Fruit fly (Drosophila melanogaster) whole organism, embryonic: ENCODE measurements around the gene ph-d.

Experiments
- BEAF-32 ChIP-seq: fragments of 200-800 bp; sonication (Bioruptor generic); optimal IDR thresholded peaks from 3 replicates; lab custom pipeline; 2017; ENCODE audit warnings: missing biosample characterization, missing genetic modification characterization, mild to moderate bottlenecking, moderate library complexity, missing genetic modification reagents
- Blimp-1 ChIP-seq: fragments of 200-800 bp; sonication (Bioruptor generic); optimal IDR thresholded peaks from 3 replicates; lab custom pipeline; 2018; ENCODE audit warnings: missing biosample characterization, missing genetic modification characterization, mild to moderate bottlenecking, moderate library complexity, missing genetic modification reagents
- CG10267 ChIP-seq: fragments of 200-800 bp; sonication (Bioruptor generic); optimal IDR thresholded peaks from 2 replicates; lab custom pipeline; 2018; ENCODE audit warnings: missing biosample characterization, mild to moderate bottlenecking, missing genetic modification characterization, moderate library complexity
- CG13287 ChIP-seq: fragments of 200-800 bp; sonication (Bioruptor generic); IDR thresholded peaks from 2 replicates; pipeline ENCODE4 v1.3.6; 2022; ENCODE audit warnings: missing biosample characterization, missing genetic modification characterization; ENCODE audit not compliant: partially characterized antibody
- CG13424 ChIP-seq: fragments of 200-800 bp; sonication (Bioruptor generic); optimal IDR thresholded peaks from 2 replicates; lab custom pipeline; 2019; ENCODE audit warnings: missing biosample characterization, mild to moderate bottlenecking, missing genetic modification characterization, moderate library complexity
- CG14441 ChIP-seq: fragments of 200-800 bp; sonication (Bioruptor generic); IDR thresholded peaks from 2 replicates; pipeline ENCODE4 v1.3.6; 2022; ENCODE audit warnings: missing biosample characterization, missing genetic modification characterization
- CG14710 ChIP-seq: fragments of 200-800 bp; sonication (Bioruptor generic); optimal IDR thresholded peaks from 3 replicates; lab custom pipeline; 2019; ENCODE audit warnings: missing biosample characterization, mild to moderate bottlenecking, missing genetic modification characterization, moderate library complexity
- CG15514 ChIP-seq: fragments of 200-800 bp; sonication (Bioruptor generic); optimal IDR thresholded peaks from 3 replicates; lab custom pipeline; 2017; ENCODE audit warnings: missing biosample characterization, missing genetic modification characterization, mild to moderate bottlenecking, moderate library complexity, missing genetic modification reagents
- CG1603 ChIP-seq: fragments of 200-800 bp; sonication (Bioruptor generic); optimal IDR thresholded peaks from 2 replicates; lab custom pipeline; 2019; ENCODE audit warnings: missing biosample characterization, mild to moderate bottlenecking, missing genetic modification characterization, moderate library complexity
- CG18262 ChIP-seq: fragments of 200-800 bp; optimal IDR thresholded peaks from 3 replicates; lab custom pipeline; 2019; ENCODE audit warnings: missing biosample characterization, mild to moderate bottlenecking, missing genetic modification characterization, moderate library complexity
- CG2199 ChIP-seq: fragments of 200-800 bp; sonication (Bioruptor generic); IDR thresholded peaks from 3 replicates; pipeline ENCODE4 v1.3.6; 2022; ENCODE audit warnings: missing biosample characterization, missing genetic modification characterization
- CG2678 ChIP-seq: fragments of 200-800 bp; sonication (Bioruptor generic); optimal IDR thresholded peaks from 3 replicates; lab custom pipeline; 2019; ENCODE audit warnings: missing biosample characterization, mild to moderate bottlenecking, missing genetic modification characterization, moderate library complexity
- CG2712 ChIP-seq: fragments of 200-800 bp; optimal IDR thresholded peaks from 3 replicates; lab custom pipeline; 2019; ENCODE audit warnings: missing biosample characterization, mild to moderate bottlenecking, missing genetic modification characterization, moderate library complexity
- CG31365 ChIP-seq: fragments of 200-800 bp; sonication (Bioruptor generic); optimal IDR thresholded peaks from 2 replicates; lab custom pipeline; 2018; ENCODE audit warnings: missing biosample characterization, mild to moderate bottlenecking, missing genetic modification characterization
- CG31441 ChIP-seq: fragments of 200-800 bp; sonication (Bioruptor generic); IDR thresholded peaks from 2 replicates; pipeline ENCODE4 v1.3.6; 2022; ENCODE audit warnings: missing biosample characterization, missing genetic modification characterization
- CG34376 ChIP-seq: fragments of 200-800 bp; sonication (Bioruptor generic); optimal IDR thresholded peaks from 2 replicates; lab custom pipeline; 2018; ENCODE audit warnings: missing biosample characterization, mild to moderate bottlenecking, missing genetic modification characterization
- CG4424 ChIP-seq: fragments of 200-800 bp; sonication (Bioruptor generic); optimal IDR thresholded peaks from 3 replicates; lab custom pipeline; 2016; ENCODE audit warnings: missing biosample characterization, missing genetic modification characterization
- CG6689 ChIP-seq: fragments of 200-800 bp; sonication (Bioruptor generic); IDR thresholded peaks from 2 replicates; pipeline ENCODE4 v1.3.6; 2022; ENCODE audit warnings: missing biosample characterization, missing genetic modification characterization
- CoRest ChIP-seq: fragments of 200-800 bp; sonication (Bioruptor generic); optimal IDR thresholded peaks from 3 replicates; lab custom pipeline; 2018; ENCODE audit warnings: missing biosample characterization, mild to moderate bottlenecking, missing genetic modification characterization, moderate library complexity
- D19A ChIP-seq: fragments of 200-800 bp; optimal IDR thresholded peaks from 3 replicates; lab custom pipeline; 2019; ENCODE audit warnings: missing biosample characterization, mild to moderate bottlenecking, missing genetic modification characterization, moderate library complexity
- Deaf1 ChIP-seq: fragments of 200-800 bp; optimal IDR thresholded peaks from 3 replicates; lab custom pipeline; 2019; ENCODE audit warnings: missing biosample characterization, mild to moderate bottlenecking, missing genetic modification characterization, moderate library complexity
- Dll ChIP-seq: fragments of 200-800 bp; sonication (Bioruptor generic); IDR thresholded peaks from 4 replicates; pipeline ENCODE4 v1.3.6; 2022; ENCODE audit warnings: missing biosample characterization, missing genetic modification characterization; ENCODE audit not compliant: partially characterized antibody
- Dp ChIP-seq: fragments of 200-800 bp; sonication (Bioruptor generic); optimal IDR thresholded peaks from 2 replicates; lab custom pipeline; 2018; ENCODE audit warnings: missing biosample characterization, mild to moderate bottlenecking, missing genetic modification characterization, moderate library complexity
- E2f2 ChIP-seq: fragments of 200-800 bp; sonication (Bioruptor generic); IDR thresholded peaks from 2 replicates; pipeline ENCODE4 v1.3.6; 2022; ENCODE audit warnings: missing biosample characterization, missing genetic modification characterization
- Fer3 ChIP-seq: fragments of 200-800 bp; sonication (Bioruptor generic); optimal IDR thresholded peaks from 2 replicates; lab custom pipeline; 2018; ENCODE audit warnings: missing biosample characterization, mild to moderate bottlenecking, missing genetic modification characterization, moderate library complexity
- Hr51 ChIP-seq, 2 experiments: fragments of 200-800 bp; sonication (Bioruptor generic); optimal IDR thresholded peaks; 2 replicates in 1 of 2; 3 replicates in 1 of 2; lab custom pipeline; 2016 to 2018; ENCODE audit warnings: missing biosample characterization in 2 of 2, missing genetic modification characterization in 2 of 2, mild to moderate bottlenecking in 1 of 2, moderate library complexity in 1 of 2
- MBD-R2 ChIP-seq: fragments of 200-800 bp; sonication (Bioruptor generic); IDR thresholded peaks from 2 replicates; pipeline ENCODE4 v1.3.6; 2022; ENCODE audit warnings: missing biosample characterization, missing genetic modification characterization
- Scr ChIP-seq: fragments of 200-800 bp; sonication (Bioruptor generic); IDR thresholded peaks from 2 replicates; pipeline ENCODE4 v1.3.6; 2022; ENCODE audit warnings: missing biosample characterization, missing genetic modification characterization; ENCODE audit not compliant: partially characterized antibody
- Sry-β ChIP-seq: fragments of 200-800 bp; sonication (Bioruptor generic); optimal IDR thresholded peaks from 2 replicates; lab custom pipeline; 2018; ENCODE audit warnings: missing biosample characterization, mild to moderate bottlenecking, missing genetic modification characterization, moderate library complexity
- ap ChIP-seq: fragments of 200-800 bp; sonication (Bioruptor generic); IDR thresholded peaks from 2 replicates; pipeline ENCODE4 v1.3.6; 2022; ENCODE audit warnings: missing biosample characterization, missing genetic modification characterization
- crc ChIP-seq: fragments of 200-800 bp; sonication (Bioruptor generic); optimal IDR thresholded peaks from 2 replicates; lab custom pipeline; 2016; ENCODE audit warnings: missing biosample characterization, missing genetic modification characterization
- dmrt99B ChIP-seq: fragments of 200-800 bp; sonication (Bioruptor generic); optimal IDR thresholded peaks from 2 replicates; lab custom pipeline; 2018; ENCODE audit warnings: missing biosample characterization, mild to moderate bottlenecking, missing genetic modification characterization, moderate library complexity
- grau ChIP-seq: fragments of 200-800 bp; optimal IDR thresholded peaks from 3 replicates; lab custom pipeline; 2019; ENCODE audit warnings: missing biosample characterization, mild to moderate bottlenecking, missing genetic modification characterization, moderate library complexity
- hbn ChIP-seq: fragments of 200-800 bp; sonication (Bioruptor generic); IDR thresholded peaks from 2 replicates; pipeline ENCODE4 v1.3.6; 2022; ENCODE audit warnings: missing biosample characterization, missing genetic modification characterization; ENCODE audit not compliant: partially characterized antibody
- inv ChIP-seq: fragments of 200-800 bp; sonication (Bioruptor generic); IDR thresholded peaks from 2 replicates; pipeline ENCODE4 v1.3.6; 2022; ENCODE audit warnings: missing biosample characterization, missing genetic modification characterization; ENCODE audit not compliant: partially characterized antibody
- kah ChIP-seq: fragments of 200-800 bp; sonication (Bioruptor generic); optimal IDR thresholded peaks from 2 replicates; lab custom pipeline; 2018; ENCODE audit warnings: missing biosample characterization, mild to moderate bottlenecking, missing genetic modification characterization
- kay ChIP-seq: fragments of 200-800 bp; sonication (Bioruptor generic); optimal IDR thresholded peaks from 2 replicates; lab custom pipeline; 2016; ENCODE audit warnings: missing biosample characterization, missing genetic modification characterization
- lab ChIP-seq: fragments of 200-800 bp; sonication (Bioruptor generic); optimal IDR thresholded peaks from 3 replicates; lab custom pipeline; 2017; ENCODE audit warnings: missing biosample characterization, missing genetic modification characterization, mild to moderate bottlenecking, moderate library complexity, missing genetic modification reagents
- nmo ChIP-seq: fragments of 200-800 bp; sonication (Bioruptor generic); optimal IDR thresholded peaks from 2 replicates; lab custom pipeline; 2018; ENCODE audit warnings: missing biosample characterization, mild to moderate bottlenecking, missing genetic modification characterization, moderate library complexity
- phol ChIP-seq: fragments of 200-800 bp; sonication (Bioruptor generic); optimal IDR thresholded peaks from 3 replicates; lab custom pipeline; 2018; ENCODE audit warnings: missing biosample characterization, mild to moderate bottlenecking, missing genetic modification characterization, moderate library complexity
- pzg ChIP-seq: fragments of 200-800 bp; sonication (Bioruptor generic); optimal IDR thresholded peaks from 3 replicates; lab custom pipeline; 2018; ENCODE audit warnings: missing biosample characterization, mild to moderate bottlenecking, missing genetic modification characterization, moderate library complexity
- ranshi ChIP-seq: fragments of 200-800 bp; sonication (Bioruptor generic); IDR thresholded peaks from 2 replicates; pipeline ENCODE4 v1.3.6; 2022; ENCODE audit warnings: missing biosample characterization, missing genetic modification characterization
- row ChIP-seq: fragments of 200-800 bp; sonication (Bioruptor generic); IDR thresholded peaks from 3 replicates; pipeline ENCODE4 v1.3.6; 2022; ENCODE audit warnings: missing biosample characterization, missing genetic modification characterization
- sens ChIP-seq: fragments of 200-800 bp; sonication (Bioruptor generic); peaks from one replicate; lab custom pipeline; 2016; ENCODE audit warnings: missing biosample characterization, missing genetic modification characterization
- sug ChIP-seq: fragments of 200-800 bp; optimal IDR thresholded peaks from 2 replicates; lab custom pipeline; 2019; ENCODE audit warnings: missing biosample characterization, mild to moderate bottlenecking, missing genetic modification characterization, moderate library complexity
- tup ChIP-seq: fragments of 200-800 bp; sonication (Bioruptor generic); optimal IDR thresholded peaks from 2 replicates; lab custom pipeline; 2016; ENCODE audit warnings: missing biosample characterization, mild to moderate bottlenecking, missing genetic modification characterization, moderate library complexity
- unpg ChIP-seq: fragments of 200-800 bp; sonication (Bioruptor generic); optimal IDR thresholded peaks from 3 replicates; lab custom pipeline; 2018; ENCODE audit warnings: missing biosample characterization, mild to moderate bottlenecking, missing genetic modification characterization, moderate library complexity
- wek ChIP-seq: fragments of 200-800 bp; sonication (Bioruptor generic); optimal IDR thresholded peaks from 3 replicates; lab custom pipeline; 2018; ENCODE audit warnings: missing biosample characterization, mild to moderate bottlenecking, missing genetic modification characterization, moderate library complexity

ph-d gene

DNA sequence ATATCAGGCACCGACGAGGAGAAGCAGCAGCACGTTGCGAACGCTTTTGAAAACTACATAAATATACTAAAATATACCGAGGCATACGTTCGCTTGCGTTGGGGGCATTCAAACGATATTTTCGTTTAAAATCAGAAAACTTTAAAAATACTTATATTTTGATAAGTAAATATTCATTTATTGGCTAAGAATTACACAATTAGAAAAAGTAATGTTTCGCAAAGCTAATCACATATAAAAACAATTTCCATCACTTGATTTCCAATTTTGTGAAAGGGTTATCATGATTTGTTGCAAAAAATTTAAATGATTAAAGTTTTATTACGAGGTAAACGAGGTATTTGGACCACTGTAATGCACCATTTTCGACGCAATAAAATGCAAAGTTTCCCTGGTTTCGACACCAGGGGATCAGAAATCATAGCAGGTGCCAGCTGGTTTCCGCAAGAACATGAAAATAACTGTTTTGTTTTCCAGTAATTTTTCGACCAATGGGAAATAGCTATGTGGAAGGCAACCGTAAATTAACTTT lies 47.2 kb downstream of the ph-d start, which contains the start of gene CG4045:
Gene CG4045 (minus strand): TSS at position 55 of the 532 bp plus-strand sequence.
- TF ChIP-seq hbn (GFP tag; lab: Robert Waterston, UW) = peak; percentile 47; the same call in 1 of the 2 replicates
- peak; percentile 28 for TF ChIP-seq grau (tag; lab: Kevin White, UChicago)
- TF ChIP-seq CG6689 (GFP tag; lab: Robert Waterston, UW) = 0 out of 2 replicates have a peak, but pooled peaks have one; percentile 24
- TF ChIP-seq CG14441 (GFP tag; lab: Robert Waterston, UW) = no peak
- peak; percentile 12 for TF ChIP-seq CG14710 (tag; lab: Kevin White, UChicago)
- TF ChIP-seq nmo (GFP tag; lab: Kevin White, UChicago) = peak; percentile 16
- peak; percentile 23 for TF ChIP-seq CG13287 (GFP tag; lab: Robert Waterston, UW)
- peak; percentile 28; the same call in 1 of the 2 replicates for TF ChIP-seq E2f2 (GFP tag; lab: Robert Waterston, UW)
- TF ChIP-seq ap (GFP tag; lab: Robert Waterston, UW) = no peak
- TF ChIP-seq CG2712 (tag; lab: Kevin White, UChicago) = peak; percentile 23
- TF ChIP-seq wek (GFP tag; lab: Kevin White, UChicago) = peak; percentile 83
- no peak for TF ChIP-seq CG31365 (tag; lab: Kevin White, UChicago)
- TF ChIP-seq dmrt99B = peak; percentile 31
- TF ChIP-seq D19A = peak; percentile 3
- TF ChIP-seq tup (GFP tag; lab: Kevin White, UChicago) = no peak
- peak; percentile 14 for TF ChIP-seq phol (tag; lab: Kevin White, UChicago)
- no peak for TF ChIP-seq Deaf1 (tag; lab: Kevin White, UChicago)
- TF ChIP-seq BEAF-32 (GFP tag; lab: Kevin White, UChicago) = peak; percentile 45
- TF ChIP-seq CG10267 = peak; percentile 19
- peak; percentile 40 for TF ChIP-seq Sry-β (GFP tag; lab: Kevin White, UChicago)
- TF ChIP-seq CG1603 = no peak
- peak; percentile 13 for TF ChIP-seq unpg
- TF ChIP-seq Dll (GFP tag; lab: Robert Waterston, UW) = 0 out of 4 replicates have a peak, but pooled peaks have one; percentile 19
- TF ChIP-seq Scr = peak; percentile 29; the same call in 1 of the 2 replicates
- no peak for TF ChIP-seq kah (GFP tag; lab: Kevin White, UChicago)
- no peak for TF ChIP-seq Fer3 (tag; lab: Kevin White, UChicago)
- TF ChIP-seq CG34376 (GFP tag; lab: Kevin White, UChicago) = no peak
- TF ChIP-seq CG18262 (tag; lab: Kevin White, UChicago) = peak; percentile 17
- TF ChIP-seq MBD-R2 = peak; percentile 64; the same call in 1 of the 2 replicates
- no peak for TF ChIP-seq Blimp-1 (GFP tag; lab: Kevin White, UChicago)
- peak; percentile 2 for TF ChIP-seq CoRest (tag; lab: Kevin White, UChicago)
- no peak for TF ChIP-seq inv
- TF ChIP-seq lab (GFP tag; lab: Kevin White, UChicago) = peak; percentile 1
- TF ChIP-seq crc (GFP tag; lab: Kevin White, UChicago) = no peak
- no peak for TF ChIP-seq ranshi (GFP tag; lab: Robert Waterston, UW)
- peak in 1 of 2 experiments; percentile 15 for TF ChIP-seq Hr51 (GFP tag; optimal IDR thresholded peaks at IDR 0.05; lab: Kevin White, UChicago)
- peak; percentile 22 for TF ChIP-seq Dp (GFP tag; lab: Kevin White, UChicago)
- peak; percentile 17 for TF ChIP-seq CG13424 (tag; lab: Kevin White, UChicago)
- peak; percentile 54 for TF ChIP-seq row (GFP tag; lab: Robert Waterston, UW)
- TF ChIP-seq pzg (GFP tag; lab: Kevin White, UChicago) = peak; percentile 20
- TF ChIP-seq CG2678 (tag; lab: Kevin White, UChicago) = peak; percentile 39
- 0 out of 2 replicates have a peak, but pooled peaks have one; percentile 18 for TF ChIP-seq CG31441 (GFP tag; lab: Robert Waterston, UW)
- peak; percentile 6 for TF ChIP-seq sug (tag; lab: Kevin White, UChicago)
- TF ChIP-seq CG4424 (GFP tag; lab: Kevin White, UChicago) = peak; percentile 18
- no peak for TF ChIP-seq CG2199 (GFP tag; lab: Robert Waterston, UW)
- no peak for TF ChIP-seq kay
- TF ChIP-seq sens (GFP tag; lab: Kevin White, UChicago) = peak; percentile 73
- peak; percentile 19 for TF ChIP-seq CG15514
